Worm (Caenorhabditis elegans): ENCODE measurements around the gene pals-28.

pals-28 gene

DNA sequence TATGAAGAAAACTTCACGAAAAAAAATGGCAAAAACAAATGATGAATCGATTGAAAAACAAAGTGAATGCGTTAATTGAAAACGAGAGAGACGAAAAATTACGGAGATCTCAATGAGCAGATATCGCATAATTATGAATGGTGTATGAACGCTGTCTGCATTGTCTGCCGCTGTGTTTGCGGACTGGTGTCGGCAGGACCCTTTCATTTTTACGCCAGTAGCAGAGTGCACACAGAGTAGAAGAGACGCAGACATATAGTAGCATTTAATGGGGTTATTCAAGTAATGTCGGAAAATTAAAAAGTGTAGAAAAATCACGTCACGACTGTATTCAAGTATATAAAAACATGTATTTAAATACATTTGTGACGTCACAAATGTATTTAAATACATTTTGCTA lies 3.8 kb upstream of the pals-28 start:
- no peak for TF ChIP-seq ztf-11 (tag; optimal IDR thresholded peaks at IDR 0.05)
- TF ChIP-seq ceh-83 (GFP tag; optimal IDR thresholded peaks at IDR 0.05), result no peak
- TF ChIP-seq zip-8 (tag; optimal IDR thresholded peaks at IDR 0.05), result no peak
- no peak for TF ChIP-seq bed-3 (GFP tag; optimal IDR thresholded peaks at IDR 0.05)
- no peak for TF ChIP-seq pha-4 (tag; optimal IDR thresholded peaks at IDR 0.05)
- TF ChIP-seq lin-32 (GFP tag; optimal IDR thresholded peaks at IDR 0.05), result no peak
- no peak for TF ChIP-seq ceh-43 (GFP tag; optimal IDR thresholded peaks at IDR 0.05)
- no peak for TF ChIP-seq elt-1 (tag; optimal IDR thresholded peaks at IDR 0.05; ENCODE audit: borderline replicate concordance, insufficient read depth)
- no peak for TF ChIP-seq nhr-237 (tag; optimal IDR thresholded peaks at IDR 0.05)
- no peak for TF ChIP-seq mab-5 (tag; optimal IDR thresholded peaks at IDR 0.05)
- TF ChIP-seq mep-1 (tag; optimal IDR thresholded peaks at IDR 0.05), result peak; percentile 38
- TF ChIP-seq flh-1 (GFP tag; optimal IDR thresholded peaks at IDR 0.05), result no peak
- no peak for TF ChIP-seq sptf-1 (tag; optimal IDR thresholded peaks at IDR 0.05)
- TF ChIP-seq unc-62 (GFP tag; optimal IDR thresholded peaks at IDR 0.05), result no peak
- peak; percentile 73 for TF ChIP-seq ces-1 (GFP tag; optimal IDR thresholded peaks at IDR 0.05)
- no peak for TF ChIP-seq ham-2 (GFP tag; optimal IDR thresholded peaks at IDR 0.05)
- TF ChIP-seq mls-2 (tag; optimal IDR thresholded peaks at IDR 0.05), result peak; percentile 13
- TF ChIP-seq nhr-76 (tag; optimal IDR thresholded peaks at IDR 0.05), result no peak
- no peak for TF ChIP-seq sem-2 (GFP tag; optimal IDR thresholded peaks at IDR 0.05)
- no peak for TF ChIP-seq cnd-1 (tag; optimal IDR thresholded peaks at IDR 0.05)
- TF ChIP-seq snpc-4 (tag; optimal IDR thresholded peaks at IDR 0.05), result no peak
- TF ChIP-seq unc-39 (tag; optimal IDR thresholded peaks at IDR 0.05), result no peak
- no peak for TF ChIP-seq nhr-12 (tag; optimal IDR thresholded peaks at IDR 0.05)
- TF ChIP-seq hlh-1 (tag; optimal IDR thresholded peaks at IDR 0.05), result no peak
- no peak for TF ChIP-seq M03D4.4 (tag; optimal IDR thresholded peaks at IDR 0.05)
- no peak for TF ChIP-seq unc-120 (tag; optimal IDR thresholded peaks at IDR 0.05; ENCODE audit: poor library complexity, severe bottlenecking)
- peak; percentile 21 for TF ChIP-seq lsy-2 (tag; optimal IDR thresholded peaks at IDR 0.05)
- TF ChIP-seq lin-13 (tag; optimal IDR thresholded peaks at IDR 0.05), result peak; percentile 57
- TF ChIP-seq tbx-8 (GFP tag; optimal IDR thresholded peaks at IDR 0.05), result no peak
- no peak for TF ChIP-seq nhr-28 (tag; optimal IDR thresholded peaks at IDR 0.05)
- TF ChIP-seq ceh-39 (tag; optimal IDR thresholded peaks at IDR 0.05), result no peak
- TF ChIP-seq elt-3 (tag; optimal IDR thresholded peaks at IDR 0.05), result no peak
- no peak for TF ChIP-seq nhr-2 (tag; optimal IDR thresholded peaks at IDR 0.05)
- no peak for TF ChIP-seq blmp-1 (tag; optimal IDR thresholded peaks at IDR 0.05)

- TF ChIP-seq drap-1 (GFP tag; optimal IDR thresholded peaks at IDR 0.05), result no peak
- TF ChIP-seq sem-2 (GFP tag; optimal IDR thresholded peaks at IDR 0.05), result no peak
- TF ChIP-seq bed-3 (GFP tag; optimal IDR thresholded peaks at IDR 0.05), result no peak
- no peak for TF ChIP-seq snpc-4 (tag; optimal IDR thresholded peaks at IDR 0.05)
- no peak for TF ChIP-seq blmp-1 (tag; optimal IDR thresholded peaks at IDR 0.05)
- TF ChIP-seq lsy-2 (tag; optimal IDR thresholded peaks at IDR 0.05), result no peak
- TF ChIP-seq tbx-8 (GFP tag; optimal IDR thresholded peaks at IDR 0.05), result no peak
- no peak for TF ChIP-seq unc-62 (GFP tag; optimal IDR thresholded peaks at IDR 0.05)
- TF ChIP-seq nhr-28 (tag; optimal IDR thresholded peaks at IDR 0.05), result no peak
- TF ChIP-seq nhr-237 (tag; optimal IDR thresholded peaks at IDR 0.05), result no peak
- no peak for TF ChIP-seq unc-39 (tag; optimal IDR thresholded peaks at IDR 0.05)
- TF ChIP-seq flh-1 (GFP tag; optimal IDR thresholded peaks at IDR 0.05), result no peak
- TF ChIP-seq ceh-83 (GFP tag; optimal IDR thresholded peaks at IDR 0.05), result no peak
- no peak for TF ChIP-seq mab-5 (tag; optimal IDR thresholded peaks at IDR 0.05)
- no peak for TF ChIP-seq elt-3 (tag; optimal IDR thresholded peaks at IDR 0.05)
- no peak for TF ChIP-seq pha-4 (tag; optimal IDR thresholded peaks at IDR 0.05)
- no peak for TF ChIP-seq mep-1 (tag; optimal IDR thresholded peaks at IDR 0.05)
- TF ChIP-seq lin-32 (GFP tag; optimal IDR thresholded peaks at IDR 0.05), result no peak
- no peak for TF ChIP-seq unc-120 (tag; optimal IDR thresholded peaks at IDR 0.05; ENCODE audit: poor library complexity, severe bottlenecking)
- no peak for TF ChIP-seq ces-1 (GFP tag; optimal IDR thresholded peaks at IDR 0.05)
These were observed 3.2 kb upstream of the pals-28 start, which contains the start of gene pals-27 for ce11 chrIII:4381343-4381742. Gene pals-27 (plus strand): TSS chrIII:4381643.

ce11 chrIII:4382118-4382517 lies 2.5 kb upstream of the pals-28 start:
- no peak for TF ChIP-seq cnd-1 (tag; optimal IDR thresholded peaks at IDR 0.05)
- TF ChIP-seq elt-3 (tag; optimal IDR thresholded peaks at IDR 0.05), result no peak
- no peak for TF ChIP-seq bed-3 (GFP tag; optimal IDR thresholded peaks at IDR 0.05)
- TF ChIP-seq sem-2 (GFP tag; optimal IDR thresholded peaks at IDR 0.05), result no peak
- no peak for TF ChIP-seq unc-39 (tag; optimal IDR thresholded peaks at IDR 0.05)
- no peak for TF ChIP-seq mep-1 (tag; optimal IDR thresholded peaks at IDR 0.05)
- no peak for TF ChIP-seq ceh-83 (GFP tag; optimal IDR thresholded peaks at IDR 0.05)
- TF ChIP-seq nhr-28 (tag; optimal IDR thresholded peaks at IDR 0.05), result no peak
- no peak for TF ChIP-seq mab-5 (tag; optimal IDR thresholded peaks at IDR 0.05)
- TF ChIP-seq unc-62 (GFP tag; optimal IDR thresholded peaks at IDR 0.05), result no peak
- no peak for TF ChIP-seq ham-2 (GFP tag; optimal IDR thresholded peaks at IDR 0.05)
- no peak for TF ChIP-seq nhr-237 (tag; optimal IDR thresholded peaks at IDR 0.05)
- TF ChIP-seq tbx-8 (GFP tag; optimal IDR thresholded peaks at IDR 0.05), result no peak
- TF ChIP-seq ceh-39 (tag; optimal IDR thresholded peaks at IDR 0.05), result no peak
- no peak for TF ChIP-seq blmp-1 (tag; optimal IDR thresholded peaks at IDR 0.05)
- TF ChIP-seq nhr-12 (tag; optimal IDR thresholded peaks at IDR 0.05), result no peak
- no peak for TF ChIP-seq mls-2 (tag; optimal IDR thresholded peaks at IDR 0.05)
- no peak for TF ChIP-seq M03D4.4 (tag; optimal IDR thresholded peaks at IDR 0.05)
- TF ChIP-seq ces-1 (GFP tag; optimal IDR thresholded peaks at IDR 0.05), result no peak
- TF ChIP-seq ceh-43 (GFP tag; optimal IDR thresholded peaks at IDR 0.05), result no peak

Measured in whole organism, mixed stage, embryonic.